Worm (Caenorhabditis elegans) whole organism, L1 larva: ENCODE data around the gene npl-4.1.

Experiments used
- aha-1 ChIP-seq: fragments of 150-350 bp; optimal IDR thresholded peaks from 2 replicates; lab custom pipeline; 2014; ENCODE audit warnings: missing biosample characterization, missing genetic modification characterization
- ama-1 ChIP-seq: fragments of 150-350 bp; optimal IDR thresholded peaks from 2 replicates; lab custom pipeline; 2014
- elt-3 ChIP-seq, 6 experiments: fragments of 150-350 bp in 1 of 6; sonication (generic microtip); optimal IDR thresholded peaks; 2 replicates each; lab custom pipeline; 2017 to 2018; ENCODE audit warnings: missing biosample characterization in 6 of 6, missing genetic modification characterization in 6 of 6, inconsistent platforms in 1 of 6
- lin-15B ChIP-seq: fragments of 150-350 bp; sonication (generic microtip); optimal IDR thresholded peaks from 3 replicates; lab custom pipeline; 2014; ENCODE audit warnings: missing biosample characterization, missing genetic modification characterization
- lin-39 ChIP-seq: fragments of 150-350 bp; optimal IDR thresholded peaks from 2 replicates; lab custom pipeline; 2014; ENCODE audit warnings: missing biosample characterization, missing genetic modification reagents, missing genetic modification characterization
- nhr-237 ChIP-seq: fragments of 150-350 bp; optimal IDR thresholded peaks from 2 replicates; lab custom pipeline; 2014; ENCODE audit warnings: missing biosample characterization, missing genetic modification characterization
- pax-3 ChIP-seq: fragments of 200-800 bp; sonication (Bioruptor generic); optimal IDR thresholded peaks from 2 replicates; lab custom pipeline; 2018; ENCODE audit warnings: mild to moderate bottlenecking, missing genetic modification characterization, moderate library complexity, missing compliant biosample characterization
- snu-23 ChIP-seq: sonication (generic microtip); optimal IDR thresholded peaks from 2 replicates; lab custom pipeline; 2016; ENCODE audit warnings: missing genetic modification characterization, missing compliant biosample characterization
- sptf-1 ChIP-seq: fragments of 150-350 bp; optimal IDR thresholded peaks from 2 replicates; lab custom pipeline; 2014; ENCODE audit warnings: missing biosample characterization, missing genetic modification characterization

- no peak for TF ChIP-seq ama-1 (lab: Kevin White, UChicago)
- no peak for TF ChIP-seq pax-3
- TF ChIP-seq snu-23 (GFP tag; lab: Kevin White, UChicago): no peak
- TF ChIP-seq sptf-1 (tag; lab: Kevin White, UChicago): no peak
- no peak for TF ChIP-seq lin-15B (tag; lab: Kevin White, UChicago)
- no peak for TF ChIP-seq nhr-237 (tag; lab: Kevin White, UChicago)
- TF ChIP-seq lin-39 (tag; lab: Kevin White, UChicago): no peak
- TF ChIP-seq elt-3 (tag; optimal IDR thresholded peaks at IDR 0.05; lab: Kevin White, UChicago): no peak
- TF ChIP-seq aha-1 (tag; lab: Kevin White, UChicago): no peak
Observed at ce11 chrII:5669580-5669979, 38.4 kb downstream of the npl-4.1 start, which contains the start of gene C25H3.17.
